Fruit fly (Drosophila melanogaster): ENCODE results near the gene CG8043.
A peak's percentile ranks its signal among the peaks of the same experiment; 100 is the strongest.

CG8043 gene

DNA sequence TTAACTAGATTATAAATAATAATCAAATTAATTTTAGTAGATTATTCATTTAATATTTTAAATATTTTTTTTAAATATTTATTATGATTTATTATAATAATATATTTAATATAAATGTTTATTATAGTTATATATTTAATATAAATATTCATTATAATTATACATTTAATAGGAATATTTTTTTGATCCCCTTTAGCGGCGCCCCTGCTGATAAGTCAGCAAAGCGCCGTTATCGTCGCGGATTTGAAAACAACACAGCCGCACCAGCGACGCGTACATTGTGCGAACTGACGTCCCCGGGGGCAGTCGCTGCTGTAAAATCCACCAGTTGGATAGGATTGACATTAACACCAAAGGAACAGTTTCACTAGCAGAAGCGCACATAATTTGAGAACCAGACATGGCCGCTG is 36.0 kb downstream of the CG8043 start, which contains the start of gene CG8112 (continued):
- TF ChIP-seq Ets97D (GFP tag; optimal IDR thresholded peaks at IDR 0.05) (no peak), crc (GFP tag; optimal IDR thresholded peaks at IDR 0.05) (no peak), ap (GFP tag; IDR thresholded peaks at IDR 0.05) (0 out of 2 replicates have a peak, but pooled peaks have one; percentile 13), CG14860 (GFP tag; IDR thresholded peaks at IDR 0.05; ENCODE audit: partially characterized antibody) (no peak), CG9932 (GFP tag; IDR thresholded peaks at IDR 0.05) (0 out of 2 replicates have a peak, but pooled peaks have one; percentile 21), CG15011 (GFP tag; optimal IDR thresholded peaks at IDR 0.05) (no peak), sqz (GFP tag; optimal IDR thresholded peaks at IDR 0.05) (no peak), ftz-f1 (GFP tag; optimal IDR thresholded peaks at IDR 0.05) (no peak), slbo (GFP tag; IDR thresholded peaks at IDR 0.05) (no peak), CG10462 (GFP tag; optimal IDR thresholded peaks at IDR 0.05) (no peak), CG10959 (GFP tag; IDR thresholded peaks at IDR 0.05) (no peak), Taf1 (GFP tag; IDR thresholded peaks at IDR 0.05) (no peak), CG18599 (GFP tag; optimal IDR thresholded peaks at IDR 0.05) (peak; percentile 48), CG7786 (GFP tag; optimal IDR thresholded peaks at IDR 0.05) (no peak), CG7556 (GFP tag; optimal IDR thresholded peaks at IDR 0.05) (peak; percentile 52), CG17612 (GFP tag; IDR thresholded peaks at IDR 0.05) (no peak), E2f1 (GFP tag; IDR thresholded peaks at IDR 0.05) (no peak), gsb (GFP tag; IDR thresholded peaks at IDR 0.05) (no peak), CG9817 (tag; optimal IDR thresholded peaks at IDR 0.05) (no peak), tll (GFP tag; optimal IDR thresholded peaks at IDR 0.05) (no peak), CG4730 (GFP tag; IDR thresholded peaks at IDR 0.05) (no peak), slp2 (GFP tag; optimal IDR thresholded peaks at IDR 0.05) (no peak), gt (GFP tag; IDR thresholded peaks at IDR 0.05) (no peak), usp (GFP tag; optimal IDR thresholded peaks at IDR 0.05) (no peak), Poxn (GFP tag; IDR thresholded peaks at IDR 0.05) (no peak), CG15514 (GFP tag; optimal IDR thresholded peaks at IDR 0.05) (peak; percentile 24), wdn (GFP tag; IDR thresholded peaks at IDR 0.05) (no peak), bigmax (GFP tag; optimal IDR thresholded peaks at IDR 0.05) (no peak), wor (GFP tag; IDR thresholded peaks at IDR 0.05) (no peak), Vsx1 (GFP tag; optimal IDR thresholded peaks at IDR 0.05) (peak; percentile 7), mirr (GFP tag; optimal IDR thresholded peaks at IDR 0.05) (no peak), scrt (GFP tag; optimal IDR thresholded peaks at IDR 0.05) (no peak), Myb (GFP tag; optimal IDR thresholded peaks at IDR 0.05) (no peak), BEAF-32 (GFP tag; optimal IDR thresholded peaks at IDR 0.05) (no peak), CG8924 (tag; optimal IDR thresholded peaks at IDR 0.05) (peak; percentile 44), psq (GFP tag; optimal IDR thresholded peaks at IDR 0.05) (no peak), ara (GFP tag; IDR thresholded peaks at IDR 0.05) (no peak), CG10267 (tag; optimal IDR thresholded peaks at IDR 0.05) (no peak), CG14441 (GFP tag; IDR thresholded peaks at IDR 0.05) (no peak), da (GFP tag; optimal IDR thresholded peaks at IDR 0.05) (no peak), Eip74EF (GFP tag; optimal IDR thresholded peaks at IDR 0.05) (no peak), CG32767 (GFP tag; IDR thresholded peaks at IDR 0.05) (no peak), CG10565 (GFP tag; optimal IDR thresholded peaks at IDR 0.05) (no peak), sima (GFP tag; optimal IDR thresholded peaks at IDR 0.05) (no peak), nau (GFP tag; optimal IDR thresholded peaks at IDR 0.05) (no peak), hbn (GFP tag; IDR thresholded peaks at IDR 0.05; ENCODE audit: partially characterized antibody) (no peak), odd (GFP tag; optimal IDR thresholded peaks at IDR 0.05) (peak; percentile 45), E2f2 (GFP tag; IDR thresholded peaks at IDR 0.05) (no peak), lab (GFP tag; optimal IDR thresholded peaks at IDR 0.05) (peak; percentile 65), CG2712 (tag; optimal IDR thresholded peaks at IDR 0.05) (peak; percentile 34), CG17829 (tag; optimal IDR thresholded peaks at IDR 0.05) (peak; percentile 21)
